Worm (Caenorhabditis elegans) whole organism, L3 larva: ENCODE measurements around the gene ZC449.1.

Source experiments
- ceh-9 ChIP-seq: sonication (generic microtip); optimal IDR thresholded peaks from 2 replicates; lab custom pipeline; 2018; ENCODE audit warnings: missing biosample characterization, missing genetic modification characterization
- elt-1 ChIP-seq: fragments of 150-350 bp; optimal IDR thresholded peaks from 2 replicates; lab custom pipeline; 2014; ENCODE audit warnings: missing biosample characterization, missing genetic modification characterization
- fos-1 ChIP-seq: fragments of 150-350 bp; optimal IDR thresholded peaks from 2 replicates; lab custom pipeline; 2014; ENCODE audit warnings: missing biosample characterization, missing genetic modification characterization
- nhr-12 ChIP-seq: fragments of 150-350 bp; optimal IDR thresholded peaks from 2 replicates; lab custom pipeline; 2014; ENCODE audit warnings: missing biosample characterization, missing genetic modification characterization
- nhr-237 ChIP-seq: fragments of 150-350 bp; optimal IDR thresholded peaks from 2 replicates; lab custom pipeline; 2014; ENCODE audit warnings: missing biosample characterization, missing genetic modification characterization
- nhr-43 ChIP-seq: sonication (generic microtip); optimal IDR thresholded peaks from 2 replicates; lab custom pipeline; 2016; ENCODE audit warnings: mild to moderate bottlenecking, missing genetic modification characterization, missing compliant biosample characterization; ENCODE audit not compliant: poor library complexity, severe bottlenecking
- pha-4 ChIP-seq: fragments of 150-350 bp; optimal IDR thresholded peaks from 2 replicates; lab custom pipeline; 2014; ENCODE audit warnings: missing biosample characterization, missing genetic modification reagents, missing genetic modification characterization

DNA sequence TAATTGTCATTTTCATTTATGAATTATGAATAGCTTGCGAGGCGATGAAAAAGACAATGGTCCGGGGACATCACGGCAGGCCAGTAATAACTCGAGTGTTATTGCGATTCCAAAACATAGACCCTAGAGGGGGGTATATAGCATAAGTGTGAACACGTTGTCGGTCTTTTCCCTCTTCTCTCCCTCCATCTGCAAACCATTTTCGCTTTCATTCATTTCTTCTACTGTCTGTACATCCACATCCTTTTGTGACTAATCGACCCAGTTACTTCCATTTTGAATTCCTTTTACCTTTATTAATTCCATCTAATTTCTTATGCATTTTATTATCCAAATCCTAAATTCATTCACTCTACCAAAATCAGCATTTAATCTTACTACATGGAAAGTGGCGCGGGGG, 46.8 kb downstream of the ZC449.1 start:
- TF ChIP-seq fos-1: no peak
- TF ChIP-seq nhr-237: no peak
- TF ChIP-seq pha-4 (tag; lab: Kevin White, UChicago): no peak
- TF ChIP-seq nhr-12 (tag; lab: Kevin White, UChicago): no peak
- TF ChIP-seq elt-1: no peak
- no peak for TF ChIP-seq nhr-43
- no peak for TF ChIP-seq ceh-9 (tag; lab: Kevin White, UChicago)
